Fruit fly (Drosophila melanogaster): ENCODE data around the gene CG12229.

CG12229 gene

DNA sequence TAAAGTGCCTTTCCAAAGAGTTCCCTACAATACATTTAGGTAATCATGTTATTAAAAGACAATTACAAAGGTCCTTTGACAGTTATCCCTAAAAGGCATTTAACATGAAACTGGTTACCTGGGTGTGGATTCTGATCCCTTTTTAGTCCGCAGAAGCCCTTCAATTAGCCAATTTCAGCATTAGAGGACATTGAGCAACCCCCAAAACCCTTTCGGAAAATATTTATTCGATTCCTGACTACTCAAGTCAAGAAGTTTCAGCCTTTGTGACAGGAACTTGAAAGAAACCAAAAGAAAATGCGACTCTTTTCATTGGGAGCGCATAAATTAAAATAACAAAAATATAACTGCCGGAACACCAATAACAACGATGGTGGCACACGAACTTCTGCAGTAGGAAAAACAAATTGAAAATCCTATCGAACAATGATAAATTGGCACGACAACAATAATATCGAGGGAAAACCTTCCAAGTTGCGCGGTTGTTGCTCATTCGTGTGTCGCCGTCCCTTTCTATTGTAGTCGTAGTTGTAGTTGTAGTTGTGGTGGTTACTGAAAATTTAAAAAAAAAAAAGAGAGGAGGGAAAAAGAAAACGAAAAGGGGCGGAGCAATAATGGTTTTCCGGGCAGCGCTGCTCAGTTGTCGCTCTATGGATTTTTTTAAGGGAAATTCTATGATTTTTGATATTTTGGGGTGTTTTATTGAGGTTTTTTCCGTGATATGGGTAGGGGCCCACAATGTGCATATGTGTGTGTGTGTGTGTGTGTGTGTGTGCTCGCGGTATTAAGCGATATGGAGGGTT is 9.6 kb upstream of the CG12229 start:
- no peak for TF ChIP-seq CG8478 (optimal IDR thresholded peaks at IDR 0.05)

DNA sequence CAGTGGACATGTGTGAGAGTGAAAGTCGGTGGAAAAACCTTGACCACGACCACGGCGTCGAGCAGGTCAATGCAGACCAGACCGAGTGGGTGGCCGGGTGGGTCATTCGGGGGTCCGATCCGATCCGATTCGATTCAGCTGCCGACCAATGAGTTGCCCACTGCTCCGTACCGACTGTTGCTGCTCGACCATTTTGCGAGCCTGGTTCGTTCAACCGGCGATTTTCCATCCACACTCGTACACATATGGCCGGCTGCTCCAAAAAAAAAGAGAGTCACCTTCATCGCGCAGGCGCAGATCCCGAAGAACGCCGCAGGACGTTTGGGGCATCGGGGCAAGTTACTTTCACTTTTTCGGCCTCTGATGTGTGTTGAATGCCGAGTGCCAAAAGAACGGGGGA is 8.3 kb upstream of the CG12229 start:
- TF ChIP-seq CG8478 (optimal IDR thresholded peaks at IDR 0.05) (no peak), CTCF (optimal IDR thresholded peaks at IDR 0.05) (no peak)

DNA sequence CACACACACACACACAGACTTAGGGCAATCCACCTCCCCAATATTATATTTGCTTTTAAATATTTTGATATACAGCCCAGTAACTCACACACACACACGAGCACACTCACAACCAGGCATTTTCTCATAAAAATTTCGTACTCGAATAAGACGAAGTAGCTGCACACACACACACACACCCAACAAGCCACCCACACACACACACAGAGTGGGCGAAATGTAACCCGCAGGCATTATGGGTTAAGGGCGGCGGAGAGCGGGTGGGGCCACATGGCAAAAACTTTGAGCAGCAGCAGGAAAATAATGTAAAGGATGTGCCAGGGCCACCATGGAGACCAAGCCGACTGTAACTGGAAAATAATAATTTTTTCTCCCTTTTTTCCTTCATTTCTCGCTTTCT is 5.4 kb upstream of the CG12229 start:
- TF ChIP-seq CTCF (optimal IDR thresholded peaks at IDR 0.05) (no peak), CG8478 (optimal IDR thresholded peaks at IDR 0.05) (no peak)

DNA sequence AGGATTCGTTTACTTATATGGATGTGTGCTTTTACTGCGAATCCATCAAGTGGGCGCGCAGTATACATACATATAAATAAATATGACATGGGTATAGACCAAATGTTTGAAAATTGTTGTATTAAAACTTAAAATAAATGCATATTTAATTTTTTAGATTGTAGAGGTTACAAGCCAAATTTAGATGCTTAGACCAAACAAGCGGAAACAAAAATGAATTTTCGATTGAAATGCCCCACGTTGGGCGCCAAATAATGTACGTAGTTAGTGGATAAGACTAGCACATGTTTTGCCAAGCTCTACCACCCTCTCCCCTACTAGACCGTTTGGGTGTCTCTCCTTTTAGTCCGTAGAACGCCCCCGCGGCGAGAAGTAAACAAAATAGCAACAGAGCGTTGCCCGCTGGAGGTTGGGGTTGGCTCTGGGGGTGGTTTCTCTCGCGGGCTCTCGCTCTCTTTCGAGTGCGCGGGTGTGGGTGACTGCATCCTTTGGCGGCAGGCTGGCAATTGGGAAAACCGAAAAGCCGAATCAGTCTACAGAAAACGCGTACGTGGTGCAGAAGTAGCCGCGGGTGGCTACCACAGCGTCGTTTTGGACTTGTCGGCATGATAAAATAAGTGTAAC is 2.8 kb upstream of the CG12229 start, which contains the start of gene CG18265:
CG18265 (plus strand) TSS at position 530 of the 624 bp plus-strand sequence.
- TF ChIP-seq CG8478 (optimal IDR thresholded peaks at IDR 0.05) = no peak
- no peak for TF ChIP-seq CTCF (optimal IDR thresholded peaks at IDR 0.05)

DNA sequence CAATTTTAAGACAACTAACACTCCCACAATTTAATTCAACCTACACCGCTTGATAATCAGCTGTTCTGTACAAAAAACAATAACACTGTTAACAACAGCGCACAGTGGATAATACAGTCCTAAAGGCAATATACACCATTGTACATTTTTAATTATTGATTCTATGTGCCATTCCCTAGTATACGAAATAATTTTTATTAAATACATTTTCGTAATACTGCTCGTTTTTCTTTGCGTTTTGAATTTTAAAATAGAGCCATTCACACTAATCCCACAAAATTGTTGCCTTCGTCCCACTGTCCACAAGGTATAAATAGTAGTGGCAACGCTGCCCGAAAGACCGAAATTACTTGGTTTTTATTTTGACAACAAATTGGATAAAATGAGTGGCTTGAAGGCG is 2.7 kb downstream of the CG12229 start, which contains the start of the genes Coq4 and CG32176:
Coq4 (minus strand) TSS at position 67 of the 400 bp plus-strand sequence.
CG32176 (plus strand) TSS at position 314 of the 400 bp plus-strand sequence.
- no peak for TF ChIP-seq CTCF (optimal IDR thresholded peaks at IDR 0.05)
- no peak for TF ChIP-seq CG8478 (optimal IDR thresholded peaks at IDR 0.05)

DNA sequence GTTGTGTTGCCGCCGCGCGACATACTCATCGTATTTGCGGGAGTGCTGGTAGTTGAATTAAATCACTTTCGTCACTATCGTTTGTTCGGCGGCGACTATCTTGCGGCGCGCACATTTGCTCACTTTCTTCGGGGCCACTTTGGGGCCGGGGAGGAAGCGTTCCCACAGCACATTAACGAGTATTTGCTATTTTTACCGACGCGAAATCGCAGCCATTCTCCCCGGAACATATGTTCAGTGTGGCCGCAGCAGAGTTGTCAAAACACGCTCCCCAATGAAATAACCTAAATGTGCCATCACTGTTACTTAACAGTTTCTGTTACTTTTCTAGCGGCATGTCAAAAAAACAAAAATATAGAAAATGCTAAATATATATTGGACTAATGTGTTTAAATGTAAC is 3.3 kb downstream of the CG12229 start, which contains the start of gene frc:
frc (minus strand) TSS at position 244 of the 400 bp plus-strand sequence.
- TF ChIP-seq CTCF (optimal IDR thresholded peaks at IDR 0.05) = no peak
- TF ChIP-seq CG8478 (optimal IDR thresholded peaks at IDR 0.05) = no peak

DNA sequence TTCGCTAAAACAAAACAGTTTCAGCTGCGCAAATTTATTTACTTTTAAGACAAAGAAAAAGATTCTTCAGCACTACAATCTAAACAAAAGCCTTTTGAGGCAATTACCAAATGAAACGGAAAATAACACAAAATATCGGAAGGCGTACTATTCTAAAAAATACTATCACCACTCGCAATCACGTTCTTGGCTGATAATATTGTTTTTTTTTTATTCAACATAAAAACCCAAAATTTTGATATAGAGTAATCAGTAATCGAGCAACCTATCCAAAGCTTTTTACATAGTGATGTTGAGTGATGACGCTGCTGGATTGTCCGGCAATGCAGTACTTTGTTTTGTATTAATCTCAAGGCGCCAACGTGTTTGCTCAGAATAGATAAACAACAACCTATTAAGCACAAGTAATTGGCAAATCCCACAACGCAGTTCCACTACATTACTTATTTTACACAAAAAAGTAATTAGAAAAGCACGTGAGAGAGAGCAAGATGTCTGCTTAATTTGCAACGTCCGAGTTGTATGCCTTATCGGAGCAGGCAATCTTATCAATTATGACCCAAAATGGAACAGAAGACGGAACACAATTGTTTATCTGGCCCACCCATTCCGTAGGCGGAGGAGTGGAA is 5.2 kb downstream of the CG12229 start:
- TF ChIP-seq CTCF (optimal IDR thresholded peaks at IDR 0.05) = no peak
- no peak for TF ChIP-seq CG8478 (optimal IDR thresholded peaks at IDR 0.05)

DNA sequence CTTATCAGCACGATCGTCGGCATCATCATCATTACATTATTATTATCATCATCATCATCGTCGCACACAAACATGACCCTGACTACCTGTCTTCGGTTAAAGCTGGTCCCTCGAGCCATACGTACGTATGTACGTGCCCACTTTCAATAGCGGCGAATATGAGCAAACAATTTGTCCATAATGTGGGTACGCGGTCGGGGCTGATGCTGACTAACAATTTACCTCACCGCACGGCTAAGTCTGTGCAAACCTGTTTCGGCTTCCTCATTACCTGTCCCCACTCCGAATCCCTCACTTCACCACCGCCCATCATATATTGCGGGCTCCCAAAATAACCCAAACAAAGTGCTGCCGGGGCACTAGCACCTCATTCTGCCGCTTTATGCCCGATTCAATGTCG is 5.8 kb downstream of the CG12229 start:
- no peak for TF ChIP-seq CG8478 (optimal IDR thresholded peaks at IDR 0.05)
- no peak for TF ChIP-seq CTCF (optimal IDR thresholded peaks at IDR 0.05)

DNA sequence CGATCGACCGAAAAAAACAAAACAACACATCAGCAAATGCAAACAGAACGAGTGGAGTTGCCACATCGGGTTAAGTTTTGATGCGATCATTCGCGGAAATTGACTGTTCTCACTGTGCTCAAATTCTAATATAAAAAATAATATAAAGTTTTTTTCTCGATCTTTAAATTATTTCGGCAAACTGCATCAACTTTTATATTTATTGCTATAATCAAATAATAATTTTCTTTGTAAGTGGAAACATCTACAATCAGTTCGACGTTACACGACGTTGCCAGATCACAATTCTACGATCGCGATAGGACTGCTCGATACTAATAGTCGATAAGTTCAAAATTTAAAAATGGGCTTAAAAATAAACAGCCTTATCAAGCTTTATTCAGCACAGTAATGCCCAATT is 7.5 kb downstream of the CG12229 start, which contains the start of gene Gorab:
Gorab (minus strand) TSS at position 58 of the 400 bp plus-strand sequence.
- TF ChIP-seq CG8478 (optimal IDR thresholded peaks at IDR 0.05) (no peak), CTCF (optimal IDR thresholded peaks at IDR 0.05) (no peak)

DNA sequence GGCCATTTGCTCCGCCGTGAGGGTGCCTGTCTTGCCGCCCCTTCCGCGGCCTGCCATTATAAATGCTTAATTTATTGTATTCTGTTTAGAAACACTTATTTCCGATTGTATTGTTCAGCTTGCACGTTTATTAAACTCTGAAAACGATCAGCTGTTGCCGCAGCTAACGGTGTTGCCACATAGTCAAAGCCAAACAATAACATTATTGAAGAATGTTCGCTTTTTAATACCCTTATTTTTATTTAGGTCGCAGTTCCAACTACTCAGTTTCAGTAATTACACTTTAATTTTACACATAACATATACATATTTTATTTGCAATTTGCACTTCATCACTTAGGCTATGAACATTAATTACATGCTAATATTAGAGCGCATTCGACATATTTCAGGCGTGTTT is 9.2 kb downstream of the CG12229 start, which contains the start of gene Polr3G:
Polr3G (minus strand) TSS at position 118 of the 400 bp plus-strand sequence.
- TF ChIP-seq CTCF (optimal IDR thresholded peaks at IDR 0.05) (no peak), CG8478 (optimal IDR thresholded peaks at IDR 0.05) (no peak)

DNA sequence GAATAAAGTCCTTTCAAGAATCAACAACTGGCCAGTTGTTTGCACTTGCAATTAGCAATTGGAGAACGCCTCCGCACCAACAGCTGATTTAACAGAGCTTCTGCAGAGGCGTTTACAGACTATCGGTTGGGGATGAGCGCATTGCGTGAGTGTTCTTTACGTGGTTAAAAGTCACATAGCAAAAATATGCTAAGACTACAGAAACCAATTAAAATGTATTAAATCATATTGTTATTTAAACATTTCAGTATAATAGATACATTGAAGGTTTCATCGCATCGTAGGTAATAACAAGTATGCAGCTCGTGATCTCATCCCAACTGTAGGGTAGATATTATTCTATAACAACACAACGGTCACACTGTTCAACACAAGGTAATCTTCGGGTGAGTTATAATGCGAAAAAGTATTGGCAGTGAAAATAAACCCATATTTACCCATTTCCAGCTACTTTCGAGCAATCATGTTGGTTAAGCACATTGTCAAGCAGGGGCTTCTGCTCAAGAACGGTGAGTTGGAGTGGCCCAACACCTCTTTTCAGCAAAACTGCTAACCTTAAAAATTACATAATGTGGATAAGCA is 11.0 kb downstream of the CG12229 start, which contains the start of the genes Sec3 and COX7B:
Sec3 (minus strand) TSS at position 86 of the 582 bp plus-strand sequence.
COX7B (plus strand) TSS at position 346 of the 582 bp plus-strand sequence.
- TF ChIP-seq CG8478 (optimal IDR thresholded peaks at IDR 0.05) = no peak
- TF ChIP-seq CTCF (optimal IDR thresholded peaks at IDR 0.05) = no peak

DNA sequence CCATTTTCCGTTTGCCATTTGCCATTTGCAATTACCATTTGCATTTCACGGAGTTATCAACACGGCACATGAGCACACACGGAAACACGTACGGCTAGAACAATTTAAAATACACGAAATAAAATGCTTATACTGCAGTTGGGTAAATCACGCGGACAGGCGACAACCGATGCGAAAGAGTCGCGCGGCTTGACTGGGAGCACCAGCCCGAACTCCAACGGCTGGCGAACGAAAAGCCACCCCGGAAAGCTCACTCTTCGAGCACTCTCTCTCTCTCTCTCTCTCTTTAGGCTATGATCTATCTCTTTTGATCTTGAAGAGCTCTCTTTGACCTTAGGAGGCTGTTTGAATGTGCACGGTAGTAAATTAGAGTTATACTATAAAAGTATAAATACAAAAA is 14.9 kb downstream of the CG12229 start, which contains the start of gene blot:
blot (minus strand) TSS at position 196 of the 400 bp plus-strand sequence.
- TF ChIP-seq CG8478 (optimal IDR thresholded peaks at IDR 0.05) (no peak), CTCF (optimal IDR thresholded peaks at IDR 0.05) (no peak)

DNA sequence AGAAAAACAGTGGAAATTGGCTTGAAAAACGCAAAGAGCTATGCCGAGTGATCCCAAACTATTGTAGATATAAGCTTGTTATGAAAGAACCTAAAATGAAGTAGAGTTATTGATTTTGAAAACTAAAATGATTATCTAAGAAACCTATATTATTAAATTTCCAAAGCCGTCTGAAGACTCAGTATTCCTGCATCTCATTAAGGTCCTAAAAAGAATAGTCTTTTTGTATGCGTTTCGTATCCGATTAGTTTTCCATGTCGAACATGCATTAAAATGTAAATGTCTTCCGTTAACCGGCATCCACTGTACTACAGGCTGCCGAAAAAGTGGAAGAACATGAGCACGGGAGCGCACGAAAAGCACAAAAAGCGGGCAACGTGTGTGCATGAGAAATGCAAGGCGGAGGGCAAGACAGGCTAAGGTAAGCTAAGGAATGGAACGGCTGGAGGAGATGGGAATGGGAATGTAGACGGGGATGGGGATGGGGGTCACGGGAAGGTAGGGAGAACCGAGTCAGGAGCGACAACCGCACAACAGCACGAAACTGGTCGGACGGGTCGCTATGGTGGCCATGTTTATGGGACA is 15.5 kb downstream of the CG12229 start:
- no peak for TF ChIP-seq CTCF (optimal IDR thresholded peaks at IDR 0.05)
- TF ChIP-seq CG8478 (optimal IDR thresholded peaks at IDR 0.05) = no peak

DNA sequence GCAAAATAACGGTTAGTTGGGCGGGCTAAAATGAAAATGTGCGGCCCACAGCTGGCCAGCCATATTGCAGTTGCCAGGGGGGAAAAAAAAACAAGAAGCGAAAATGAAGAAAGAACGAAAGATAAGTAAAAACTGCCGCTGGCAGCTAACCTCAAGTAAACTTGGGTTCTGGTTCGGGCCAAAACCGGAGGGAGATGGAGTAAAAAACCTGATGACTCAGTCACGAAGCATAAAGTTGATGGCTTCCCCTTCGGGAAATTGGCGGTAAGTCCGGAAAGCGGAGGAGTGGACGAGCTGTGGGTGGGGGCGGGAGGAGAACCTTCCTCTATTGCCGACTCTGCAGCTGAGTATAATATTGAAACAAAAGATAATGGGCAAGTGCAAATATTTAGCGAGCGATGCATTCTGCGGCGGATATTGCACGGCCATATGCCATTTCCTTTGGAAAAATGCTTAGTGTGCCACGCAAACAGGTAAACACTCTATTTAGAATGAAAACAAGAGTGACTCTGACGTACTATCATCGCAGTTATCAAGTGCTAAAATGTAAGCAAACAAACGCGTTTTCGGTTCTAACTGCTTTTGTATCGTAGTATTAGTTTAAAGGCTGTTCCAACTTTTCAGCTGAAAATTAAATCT is 17.0 kb downstream of the CG12229 start:
- TF ChIP-seq CG8478 (optimal IDR thresholded peaks at IDR 0.05) (no peak), CTCF (optimal IDR thresholded peaks at IDR 0.05) (no peak)
